Worm (Caenorhabditis elegans) whole organism, early embryonic: ENCODE results near the gene fbxc-55.
"Not testable (repeated sequence)": the region's sequence is repeated elsewhere in the genome, so short reads cannot be mapped to it uniquely, and the experiment has no call there.

Source experiments
- B0310.2 ChIP-seq: sonication (generic microtip); optimal IDR thresholded peaks from 2 replicates; lab custom pipeline; 2016; ENCODE audit warnings: mild to moderate bottlenecking, missing genetic modification characterization, missing compliant biosample characterization
- F13C5.2 ChIP-seq: sonication (generic microtip); optimal IDR thresholded peaks from 2 replicates; lab custom pipeline; 2017; ENCODE audit warnings: mild to moderate bottlenecking, missing genetic modification characterization, inconsistent platforms, missing compliant biosample characterization
- aly-1 ChIP-seq: sonication (generic microtip); optimal IDR thresholded peaks from 2 replicates; lab custom pipeline; 2016; ENCODE audit warnings: missing genetic modification characterization, missing compliant biosample characterization
- ama-1 ChIP-seq: fragments of 150-350 bp; optimal IDR thresholded peaks from 2 replicates; lab custom pipeline; 2014
- ceh-13 ChIP-seq: fragments of 200-800 bp; sonication (Bioruptor generic); optimal IDR thresholded peaks from 2 replicates; lab custom pipeline; 2018; ENCODE audit warnings: mild to moderate bottlenecking, missing genetic modification characterization, missing compliant biosample characterization
- ceh-36 ChIP-seq: sonication (generic microtip); optimal IDR thresholded peaks from 2 replicates; lab custom pipeline; 2016; ENCODE audit warnings: missing genetic modification characterization, inconsistent platforms, missing compliant biosample characterization
- ets-7 ChIP-seq: sonication (generic microtip); optimal IDR thresholded peaks from 2 replicates; lab custom pipeline; 2016; ENCODE audit warnings: missing genotype, missing genetic modification characterization, missing compliant biosample characterization
- flt-1 ChIP-seq: fragments of 200-800 bp; sonication (Bioruptor generic); IDR thresholded peaks from 2 replicates; pipeline ENCODE4 v1.3.6; 2022; ENCODE audit warnings: missing genetic modification characterization, missing compliant biosample characterization
- hmbx-1 ChIP-seq: sonication (generic microtip); optimal IDR thresholded peaks from 2 replicates; lab custom pipeline; 2016; ENCODE audit warnings: mild to moderate bottlenecking, missing genetic modification characterization, missing compliant biosample characterization
- hmg-4 ChIP-seq: fragments of 200-800 bp; sonication (Bioruptor generic); optimal IDR thresholded peaks from 2 replicates; lab custom pipeline; 2018; ENCODE audit warnings: mild to moderate bottlenecking, missing genetic modification characterization, missing compliant biosample characterization
- hnd-1 ChIP-seq: sonication (generic microtip); optimal IDR thresholded peaks from 2 replicates; lab custom pipeline; 2016; ENCODE audit warnings: missing genetic modification characterization, missing compliant biosample characterization
- pes-1 ChIP-seq: fragments of 200-800 bp; sonication (Bioruptor generic); IDR thresholded peaks from 2 replicates; pipeline ENCODE4 v1.3.6; 2022; ENCODE audit warnings: missing genetic modification reagents, missing genetic modification characterization, missing compliant biosample characterization
- scrt-1 ChIP-seq: fragments of 200-800 bp; sonication (Bioruptor generic); IDR thresholded peaks from 2 replicates; pipeline ENCODE4 v1.3.6; 2022; ENCODE audit warnings: missing genetic modification characterization, missing compliant biosample characterization
- sea-1 ChIP-seq: fragments of 200-800 bp; sonication (Bioruptor generic); conservative IDR thresholded peaks from 2 replicates; pipeline ENCODE4 v1.3.6; 2022; ENCODE audit warnings: missing genetic modification characterization, missing compliant biosample characterization
- tbx-11 ChIP-seq: fragments of 200-800 bp; sonication (Bioruptor generic); IDR thresholded peaks from 2 replicates; pipeline ENCODE4 v1.3.6; 2022; ENCODE audit warnings: missing genetic modification characterization, missing compliant biosample characterization
- tbx-37 ChIP-seq: fragments of 200-800 bp; sonication (Bioruptor generic); conservative IDR thresholded peaks from 2 replicates; pipeline ENCODE4 v1.3.6; 2022; ENCODE audit warnings: missing genetic modification reagents, missing genetic modification characterization, missing compliant biosample characterization
- tra-4 ChIP-seq: sonication (generic microtip); optimal IDR thresholded peaks from 2 replicates; lab custom pipeline; 2017; ENCODE audit warnings: missing genetic modification characterization, missing compliant biosample characterization

Gene fbxc-55

DNA sequence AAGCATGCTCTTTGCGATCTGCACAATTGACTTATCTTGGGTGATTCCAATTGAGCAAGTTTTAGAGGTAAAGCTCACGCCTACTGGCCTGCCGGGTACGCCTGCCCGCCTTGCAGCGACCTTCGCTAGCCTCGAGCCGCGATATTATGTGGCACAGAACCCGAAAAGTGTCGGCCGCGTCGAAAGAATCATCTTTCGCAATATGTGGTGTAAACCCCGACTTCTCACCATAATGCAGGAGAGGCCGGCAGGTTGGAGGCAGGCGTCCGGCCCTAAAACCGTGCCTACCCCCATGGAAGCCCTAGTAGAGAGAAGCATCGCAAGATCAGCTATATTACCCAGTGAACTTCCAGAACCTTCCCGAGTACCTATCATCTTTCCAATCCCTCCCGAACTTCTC, 15.9 kb upstream of the fbxc-55 start:
- no peak for TF ChIP-seq ama-1 (lab: Kevin White, UChicago)
- no peak for TF ChIP-seq tbx-11 (GFP tag; lab: Robert Waterston, UW)
- TF ChIP-seq pes-1 (GFP tag; lab: Robert Waterston, UW) = no peak
- TF ChIP-seq flt-1 (GFP tag; lab: Robert Waterston, UW) = no peak
- TF ChIP-seq sea-1 (GFP tag; lab: Robert Waterston, UW) = no peak
- TF ChIP-seq hmg-4 (GFP tag; lab: Kevin White, UChicago) = no peak
- TF ChIP-seq aly-1 = no peak
- TF ChIP-seq hnd-1 (tag; lab: Kevin White, UChicago) = no peak
- TF ChIP-seq ceh-36 (tag; lab: Kevin White, UChicago) = no peak
- no peak for TF ChIP-seq F13C5.2
- TF ChIP-seq tbx-37 = no peak
- TF ChIP-seq ets-7 = no peak
- TF ChIP-seq scrt-1 = no peak
- no peak for TF ChIP-seq ceh-13 (GFP tag; lab: Kevin White, UChicago)
- no peak for TF ChIP-seq hmbx-1 (tag; lab: Kevin White, UChicago)

DNA sequence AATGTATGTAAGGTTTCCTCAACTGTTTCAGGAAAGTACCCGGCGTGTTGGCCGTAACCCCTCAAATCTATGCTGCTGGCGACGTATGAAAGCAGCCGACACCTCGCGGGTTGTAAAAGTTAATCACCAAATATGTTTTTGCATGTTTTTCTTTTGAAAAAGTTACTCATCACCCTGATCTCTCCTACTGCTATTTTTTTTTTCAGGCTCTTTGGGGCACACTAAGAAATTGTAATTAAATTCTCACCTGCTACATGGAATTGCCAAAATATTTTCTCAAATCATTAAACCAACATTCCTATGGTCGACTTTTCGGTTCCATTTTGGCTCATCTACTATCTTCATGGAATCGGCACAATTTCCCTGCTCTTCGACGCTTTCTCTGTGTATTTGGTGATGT, 14.9 kb upstream of the fbxc-55 start, which contains the start of gene sri-78:
Gene sri-78, plus strand, starts transcription at position 301 of the 400 bp plus-strand sequence.
- not testable (repeated sequence) for TF ChIP-seq tbx-37; tra-4 (tag; lab: Kevin White, UChicago); pes-1 (GFP tag; lab: Robert Waterston, UW)

DNA sequence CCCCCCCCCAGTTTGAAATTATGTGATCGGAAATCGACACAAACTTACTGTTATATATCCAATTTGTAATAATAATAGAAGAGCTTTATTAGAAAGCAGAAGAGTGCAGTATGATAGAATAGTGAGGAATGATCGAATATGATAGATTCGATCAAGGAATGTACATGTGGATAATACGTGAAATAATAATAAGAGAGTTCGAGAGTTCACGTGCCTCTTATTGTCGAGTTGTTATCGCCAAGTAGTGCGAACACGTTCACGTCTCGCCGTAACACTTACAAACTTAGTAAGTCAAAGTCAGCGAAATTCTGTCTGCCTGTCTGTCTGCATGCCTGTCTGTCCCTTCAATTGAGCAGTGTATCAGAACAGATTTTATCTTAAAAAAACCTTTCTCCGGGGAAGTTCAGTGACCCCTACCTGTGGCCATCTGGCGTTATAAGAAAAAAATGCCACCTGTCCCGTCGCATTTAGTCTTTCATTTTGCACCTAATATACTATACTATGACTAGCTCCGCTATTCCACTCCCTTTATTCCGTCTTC, 13.4 kb upstream of the fbxc-55 start, which contains the start of the genes Y27F2A.6 and Y27F2A.8:
Gene Y27F2A.6, minus strand, starts transcription at position 101 of the 541 bp plus-strand sequence.
Gene Y27F2A.8, plus strand, starts transcription at position 491 of the 541 bp plus-strand sequence.
- TF ChIP-seq ceh-36 (tag; lab: Kevin White, UChicago); tra-4 (tag; lab: Kevin White, UChicago); flt-1 (GFP tag; lab: Robert Waterston, UW): not testable (repeated sequence)

DNA sequence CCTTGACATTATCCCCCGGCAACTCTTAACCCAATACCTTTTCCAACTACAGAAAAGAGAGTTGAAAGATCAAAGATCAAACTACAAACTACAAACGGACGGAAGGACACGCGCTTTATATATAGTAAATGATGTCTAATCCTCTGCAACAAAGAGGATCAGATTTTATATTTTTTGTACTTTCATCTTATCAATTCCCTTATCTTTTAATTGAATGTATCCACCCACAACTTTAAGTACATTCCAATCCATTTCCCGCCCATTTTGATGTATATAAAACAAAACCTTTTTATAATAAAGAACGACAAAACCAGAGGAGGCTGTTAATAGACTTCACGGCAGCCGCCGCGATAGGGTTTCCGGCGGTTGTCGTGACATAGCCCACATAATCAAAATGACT, 7.7 kb upstream of the fbxc-55 start, which contains the start of gene sri-40:
Gene sri-40, plus strand, starts transcription at position 301 of the 400 bp plus-strand sequence.
- TF ChIP-seq pes-1 (GFP tag; lab: Robert Waterston, UW); tra-4 (tag; lab: Kevin White, UChicago); sea-1 (GFP tag; lab: Robert Waterston, UW): not testable (repeated sequence)

DNA sequence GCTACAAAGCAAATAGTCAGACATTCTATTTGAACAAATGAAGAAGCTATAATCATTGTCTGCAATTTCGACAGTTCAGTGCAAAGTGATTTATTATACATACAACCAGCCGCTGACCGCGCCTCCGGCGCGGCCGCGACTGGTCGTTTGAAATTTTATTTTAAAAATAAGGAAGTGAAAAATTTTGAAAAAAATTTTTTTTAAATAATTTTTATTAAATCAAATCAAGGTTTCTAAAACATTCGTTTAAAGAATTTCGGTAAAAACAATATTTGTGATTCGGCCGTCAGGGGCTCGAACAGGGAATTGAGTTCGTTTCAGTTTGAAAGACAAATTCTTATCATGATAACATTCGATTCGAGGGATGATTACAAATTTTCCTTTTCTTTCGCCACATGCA, 2.2 kb upstream of the fbxc-55 start, which contains the start of gene Y27F2A.10:
Gene Y27F2A.10, minus strand, starts transcription at position 101 of the 400 bp plus-strand sequence.
- no peak for TF ChIP-seq aly-1
- TF ChIP-seq F13C5.2 = no peak
- no peak for TF ChIP-seq flt-1 (GFP tag; lab: Robert Waterston, UW)
- no peak for TF ChIP-seq tbx-11 (GFP tag; lab: Robert Waterston, UW)
- TF ChIP-seq scrt-1 = no peak

DNA sequence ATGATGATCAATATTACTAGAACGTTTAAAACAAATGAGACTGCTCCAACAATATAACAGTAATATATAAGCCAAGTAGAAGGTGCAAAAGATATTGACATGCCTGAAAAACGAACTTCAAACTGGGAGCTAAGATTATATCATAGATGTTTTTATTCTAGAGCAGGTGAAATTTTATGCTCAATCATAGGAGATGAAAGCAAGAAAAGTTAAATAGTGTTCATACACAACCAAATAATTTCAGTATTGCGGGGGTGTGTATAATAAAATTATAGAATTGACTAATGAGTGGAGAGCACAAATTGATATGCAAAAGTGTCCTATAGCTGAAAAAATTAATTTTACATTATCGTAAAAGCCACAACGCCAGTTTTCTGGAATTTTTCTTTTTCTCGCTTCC, 11.0 kb downstream of the fbxc-55 start, which contains the start of gene sri-34:
Gene sri-34, minus strand, starts transcription at position 101 of the 400 bp plus-strand sequence.
- no peak for TF ChIP-seq ceh-13 (GFP tag; lab: Kevin White, UChicago)
- TF ChIP-seq hnd-1 (tag; lab: Kevin White, UChicago) = no peak
- TF ChIP-seq ceh-36 (tag; lab: Kevin White, UChicago) = no peak
- no peak for TF ChIP-seq tbx-37
- no peak for TF ChIP-seq ama-1 (lab: Kevin White, UChicago)
- no peak for TF ChIP-seq flt-1 (GFP tag; lab: Robert Waterston, UW)

DNA sequence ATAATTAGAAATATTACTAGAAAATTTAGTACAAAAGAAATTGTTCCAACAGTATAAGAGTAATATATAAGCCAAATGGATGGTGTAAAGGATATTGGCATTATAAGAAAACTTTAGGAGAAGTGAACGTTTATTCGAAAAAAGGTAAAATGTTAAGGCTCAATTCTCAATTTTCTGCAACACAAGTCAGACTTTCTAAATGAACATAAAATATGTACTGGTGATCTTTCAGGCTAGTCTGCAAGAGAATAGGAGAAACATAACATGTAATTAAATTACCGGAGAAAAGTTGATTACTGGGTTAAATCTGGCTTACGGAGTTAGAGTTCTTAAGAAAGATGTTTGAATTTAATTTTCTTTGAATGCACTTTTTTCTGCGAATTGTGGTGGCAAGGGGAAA, 13.2 kb downstream of the fbxc-55 start, which contains the start of gene sri-33:
Gene sri-33, minus strand, starts transcription at position 101 of the 400 bp plus-strand sequence.
- TF ChIP-seq ceh-36 (tag; lab: Kevin White, UChicago) = no peak

DNA sequence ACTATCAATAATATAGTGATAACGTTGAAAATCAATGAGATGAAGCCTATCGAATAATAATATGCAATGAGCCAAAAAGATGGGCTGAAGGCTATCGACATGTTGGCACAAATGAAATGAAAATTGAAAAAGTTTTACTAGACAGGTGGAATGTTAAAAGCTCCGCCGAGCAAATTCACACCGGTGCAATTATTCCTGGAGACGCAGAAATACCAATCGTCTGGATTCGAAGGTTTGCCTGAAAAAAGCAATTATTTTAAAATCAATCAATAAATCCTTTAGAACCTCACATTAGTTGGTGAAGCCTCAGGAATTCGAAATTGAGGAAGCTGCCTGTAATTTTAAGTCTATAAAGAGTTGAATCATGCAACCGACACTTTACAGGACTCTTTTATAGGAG, 15.6 kb downstream of the fbxc-55 start, which contains the start of gene sri-32:
Gene sri-32, minus strand, starts transcription at position 101 of the 400 bp plus-strand sequence.
- TF ChIP-seq ceh-13 (GFP tag; lab: Kevin White, UChicago) (no peak), hnd-1 (tag; lab: Kevin White, UChicago) (no peak), ceh-36 (tag; lab: Kevin White, UChicago) (no peak), hmbx-1 (tag; lab: Kevin White, UChicago) (no peak), ama-1 (lab: Kevin White, UChicago) (no peak), pes-1 (GFP tag; lab: Robert Waterston, UW) (no peak), ets-7 (no peak)

DNA sequence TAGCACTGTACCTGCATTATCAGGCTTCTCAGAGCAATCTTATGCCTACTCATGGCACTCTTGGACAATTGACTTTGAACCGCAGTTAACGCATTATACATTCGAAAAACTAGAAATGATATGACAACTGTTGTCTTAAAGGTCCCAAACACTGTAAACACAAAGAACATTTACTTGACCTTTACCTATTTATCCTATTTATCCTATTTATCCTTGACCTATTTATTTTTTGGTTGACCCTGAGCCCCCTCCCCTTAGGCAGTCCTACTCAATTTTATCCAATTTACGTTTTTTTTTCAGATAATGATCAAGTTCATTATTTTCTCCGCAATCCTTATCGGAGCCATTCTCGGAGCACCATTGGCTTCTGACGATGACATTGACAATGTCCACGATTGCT, 18.4 kb downstream of the fbxc-55 start, which contains the start of the genes T10D4.14 and T10D4.19:
Gene T10D4.14, minus strand, starts transcription at position 101 of the 400 bp plus-strand sequence.
Gene T10D4.19, plus strand, starts transcription at position 304 of the 400 bp plus-strand sequence.
- no peak for TF ChIP-seq tbx-37
- TF ChIP-seq tra-4 (tag; lab: Kevin White, UChicago) = no peak
- TF ChIP-seq ceh-13 (GFP tag; lab: Kevin White, UChicago) = no peak
- TF ChIP-seq hmbx-1 (tag; lab: Kevin White, UChicago) = no peak
- no peak for TF ChIP-seq scrt-1
- no peak for TF ChIP-seq B0310.2 (tag; lab: Kevin White, UChicago)
- no peak for TF ChIP-seq ama-1 (lab: Kevin White, UChicago)
